Worm (Caenorhabditis elegans) whole organism, L1 larva: ENCODE data around the gene T05H10.8.

Experiments
- C04F5.9 ChIP-seq: sonication (generic microtip); optimal IDR thresholded peaks from 2 replicates; lab custom pipeline; 2016; ENCODE audit warnings: missing genetic modification characterization, missing compliant biosample characterization
- Y116A8C.19 ChIP-seq: sonication (generic microtip); optimal IDR thresholded peaks from 2 replicates; lab custom pipeline; 2016; ENCODE audit warnings: missing compliant biosample characterization, missing genetic modification characterization, borderline replicate concordance
- aly-2 ChIP-seq: fragments of 150-350 bp; optimal IDR thresholded peaks from 2 replicates; lab custom pipeline; 2014; ENCODE audit warnings: missing biosample characterization, missing genetic modification characterization
- ama-1 ChIP-seq: fragments of 150-350 bp; optimal IDR thresholded peaks from 2 replicates; lab custom pipeline; 2014
- blmp-1 ChIP-seq: fragments of 150-350 bp; optimal IDR thresholded peaks from 2 replicates; lab custom pipeline; 2014; ENCODE audit warnings: missing biosample characterization, missing genetic modification characterization
- ceh-63 ChIP-seq: fragments of 200-800 bp; sonication (Bioruptor generic); optimal IDR thresholded peaks from 2 replicates; lab custom pipeline; 2018; ENCODE audit warnings: mild to moderate bottlenecking, missing genetic modification characterization, missing compliant biosample characterization
- ceh-82 ChIP-seq, 3 experiments: fragments of 150-350 bp in 1 of 3; sonication (generic microtip) in 2 of 3; optimal IDR thresholded peaks; 2 replicates each; lab custom pipeline; 2014 to 2017; ENCODE audit warnings: missing biosample characterization in 3 of 3, missing genetic modification characterization in 3 of 3
- ceh-88 ChIP-seq: fragments of 200-800 bp; sonication (Bioruptor generic); IDR thresholded peaks from 2 replicates; pipeline ENCODE4 v1.3.6; 2022; ENCODE audit warnings: missing genetic modification characterization, missing compliant biosample characterization
- ces-1 ChIP-seq: fragments of 150-350 bp; optimal IDR thresholded peaks from 2 replicates; lab custom pipeline; 2014; ENCODE audit warnings: missing biosample characterization, missing genetic modification reagents, missing genetic modification characterization
- dpl-1 ChIP-seq, 3 experiments: fragments of 150-350 bp in 2 of 3; sonication (generic microtip) in 1 of 3; optimal IDR thresholded peaks; 2 replicates each; lab custom pipeline; 2014 to 2017; ENCODE audit warnings: missing biosample characterization in 3 of 3, missing genetic modification characterization in 3 of 3, missing genetic modification reagents in 3 of 3
- efl-3 ChIP-seq: fragments of 200-800 bp; sonication (Bioruptor generic); optimal IDR thresholded peaks from 2 replicates; lab custom pipeline; 2018; ENCODE audit warnings: mild to moderate bottlenecking, missing genetic modification characterization, missing compliant biosample characterization
- egl-27 ChIP-seq, 2 experiments: fragments of 150-350 bp in 1 of 2; sonication (generic microtip); optimal IDR thresholded peaks; 3 replicates each; lab custom pipeline; 2017 to 2018; ENCODE audit warnings: missing biosample characterization in 2 of 2, missing genetic modification characterization in 2 of 2, missing genetic modification reagents in 2 of 2
- elt-2 ChIP-seq: sonication (generic microtip); optimal IDR thresholded peaks from 2 replicates; lab custom pipeline; 2016; ENCODE audit warnings: missing genetic modification characterization, mild to moderate bottlenecking, inconsistent platforms, missing compliant biosample characterization, missing genetic modification reagents
- elt-3 ChIP-seq, 6 experiments: fragments of 150-350 bp in 1 of 6; sonication (generic microtip); optimal IDR thresholded peaks; 2 replicates each; lab custom pipeline; 2017 to 2018; ENCODE audit warnings: missing biosample characterization in 6 of 6, missing genetic modification characterization in 6 of 6, inconsistent platforms in 1 of 6
- fkh-10 ChIP-seq: sonication (generic microtip); optimal IDR thresholded peaks from 2 replicates; lab custom pipeline; 2017; ENCODE audit warnings: missing biosample characterization, missing genetic modification reagents, missing genetic modification characterization
- hlh-4 ChIP-seq: sonication (generic microtip); optimal IDR thresholded peaks from 2 replicates; lab custom pipeline; 2016; ENCODE audit warnings: mild to moderate bottlenecking, missing genetic modification characterization, missing compliant biosample characterization
- irx-1 ChIP-seq: sonication (generic microtip); optimal IDR thresholded peaks from 2 replicates; lab custom pipeline; 2016; ENCODE audit warnings: missing genetic modification characterization, missing compliant biosample characterization
- isw-1 ChIP-seq: fragments of 200-800 bp; sonication (Bioruptor generic); IDR thresholded peaks from 2 replicates; pipeline ENCODE4 v1.3.6; 2022; ENCODE audit warnings: missing genetic modification characterization, missing compliant biosample characterization
- lin-13 ChIP-seq: fragments of 150-350 bp; optimal IDR thresholded peaks from 2 replicates; lab custom pipeline; 2014; ENCODE audit warnings: missing biosample characterization, missing genetic modification reagents, missing genetic modification characterization
- lin-14 ChIP-seq: fragments of 200-800 bp; sonication (Bioruptor generic); optimal IDR thresholded peaks from 2 replicates; lab custom pipeline; 2018; ENCODE audit warnings: mild to moderate bottlenecking, missing genetic modification characterization, moderate library complexity, missing compliant biosample characterization
- lin-35 ChIP-seq, 2 experiments: fragments of 150-350 bp; optimal IDR thresholded peaks; 2 replicates each; lab custom pipeline; 2014; ENCODE audit warnings: missing biosample characterization in 2 of 2, missing genetic modification characterization in 2 of 2, missing genetic modification reagents in 2 of 2
- lsy-2 ChIP-seq, 2 experiments: fragments of 150-350 bp; optimal IDR thresholded peaks; 2 replicates each; lab custom pipeline; 2014; ENCODE audit warnings: missing biosample characterization in 2 of 2, missing genetic modification characterization in 2 of 2
- mdl-1 ChIP-seq, 2 experiments: fragments of 150-350 bp; optimal IDR thresholded peaks; 2 replicates each; lab custom pipeline; 2014 to 2017; ENCODE audit warnings: missing biosample characterization in 2 of 2, missing genetic modification characterization in 2 of 2, inconsistent platforms in 1 of 2
- mef-2 ChIP-seq: fragments of 150-350 bp; optimal IDR thresholded peaks from 2 replicates; lab custom pipeline; 2014; ENCODE audit warnings: missing biosample characterization, missing genetic modification characterization
- mep-1 ChIP-seq: fragments of 150-350 bp; optimal IDR thresholded peaks from 2 replicates; lab custom pipeline; 2014; ENCODE audit warnings: missing biosample characterization, missing genetic modification characterization
- nhr-11 ChIP-seq: fragments of 150-350 bp; optimal IDR thresholded peaks from 2 replicates; lab custom pipeline; 2014; ENCODE audit warnings: missing biosample characterization, missing genetic modification characterization
- nhr-12 ChIP-seq: sonication (generic microtip); optimal IDR thresholded peaks from 2 replicates; lab custom pipeline; 2017; ENCODE audit warnings: missing biosample characterization, missing genetic modification characterization
- nhr-19 ChIP-seq: fragments of 200-800 bp; sonication (Bioruptor generic); conservative IDR thresholded peaks from 2 replicates; pipeline ENCODE4 v1.3.6; 2022; ENCODE audit warnings: missing genetic modification characterization, missing compliant biosample characterization
- nhr-237 ChIP-seq: fragments of 150-350 bp; optimal IDR thresholded peaks from 2 replicates; lab custom pipeline; 2014; ENCODE audit warnings: missing biosample characterization, missing genetic modification characterization
- nhr-71 ChIP-seq: sonication (generic microtip); optimal IDR thresholded peaks from 2 replicates; lab custom pipeline; 2016; ENCODE audit warnings: mild to moderate bottlenecking, missing genetic modification characterization, moderate library complexity, missing compliant biosample characterization
- nhr-77 ChIP-seq: fragments of 150-350 bp; optimal IDR thresholded peaks from 2 replicates; lab custom pipeline; 2014; ENCODE audit warnings: missing biosample characterization, missing genetic modification characterization
- nhr-84 ChIP-seq: sonication (generic microtip); optimal IDR thresholded peaks from 2 replicates; lab custom pipeline; 2017; ENCODE audit warnings: missing biosample characterization, missing genetic modification characterization
- nhr-90 ChIP-seq: sonication (generic microtip); optimal IDR thresholded peaks from 2 replicates; lab custom pipeline; 2016; ENCODE audit warnings: mild to moderate bottlenecking, missing genetic modification characterization, missing compliant biosample characterization; ENCODE audit not compliant: poor library complexity
- pax-3 ChIP-seq: fragments of 200-800 bp; sonication (Bioruptor generic); optimal IDR thresholded peaks from 2 replicates; lab custom pipeline; 2018; ENCODE audit warnings: mild to moderate bottlenecking, missing genetic modification characterization, moderate library complexity, missing compliant biosample characterization
- pqm-1 ChIP-seq: sonication (generic microtip); optimal IDR thresholded peaks from 3 replicates; lab custom pipeline; 2017; ENCODE audit warnings: missing biosample characterization, missing genetic modification characterization
- rnt-1 ChIP-seq: sonication (generic microtip); optimal IDR thresholded peaks from 2 replicates; lab custom pipeline; 2016; ENCODE audit warnings: mild to moderate bottlenecking, missing genetic modification characterization, moderate library complexity, missing compliant biosample characterization
- snu-23 ChIP-seq: sonication (generic microtip); optimal IDR thresholded peaks from 2 replicates; lab custom pipeline; 2016; ENCODE audit warnings: missing genetic modification characterization, missing compliant biosample characterization
- sptf-1 ChIP-seq: fragments of 150-350 bp; optimal IDR thresholded peaks from 2 replicates; lab custom pipeline; 2014; ENCODE audit warnings: missing biosample characterization, missing genetic modification characterization
- swsn-7 ChIP-seq: sonication (generic microtip); optimal IDR thresholded peaks from 2 replicates; lab custom pipeline; 2016; ENCODE audit warnings: missing genetic modification characterization, missing compliant biosample characterization
- tbx-2 ChIP-seq: sonication (generic microtip); optimal IDR thresholded peaks from 2 replicates; lab custom pipeline; 2016; ENCODE audit warnings: missing genetic modification characterization, missing compliant biosample characterization
- tlp-1 ChIP-seq: fragments of 150-350 bp; optimal IDR thresholded peaks from 2 replicates; lab custom pipeline; 2014; ENCODE audit warnings: missing biosample characterization, missing genetic modification characterization
- unc-30 ChIP-seq: sonication (generic microtip); optimal IDR thresholded peaks from 2 replicates; lab custom pipeline; 2017; ENCODE audit warnings: missing biosample characterization, missing genetic modification characterization
- unc-98 ChIP-seq: fragments of 200-800 bp; sonication (Bioruptor generic); IDR thresholded peaks from 2 replicates; pipeline ENCODE4 v1.3.6; 2022; ENCODE audit warnings: missing genetic modification characterization, missing compliant biosample characterization
- vab-15 ChIP-seq: sonication (generic microtip); optimal IDR thresholded peaks from 2 replicates; lab custom pipeline; 2017; ENCODE audit warnings: missing genotype, mild to moderate bottlenecking, missing genetic modification characterization, missing compliant biosample characterization
- zag-1 ChIP-seq: fragments of 150-350 bp; optimal IDR thresholded peaks from 2 replicates; lab custom pipeline; 2014; ENCODE audit warnings: missing biosample characterization, missing genetic modification characterization
- zip-4 ChIP-seq: fragments of 200-800 bp; sonication (Bioruptor generic); optimal IDR thresholded peaks from 2 replicates; lab custom pipeline; 2018; ENCODE audit warnings: mild to moderate bottlenecking, missing genetic modification characterization, moderate library complexity, missing compliant biosample characterization
- ztf-11 ChIP-seq, 2 experiments: sonication (generic microtip); optimal IDR thresholded peaks; 2 replicates each; lab custom pipeline; 2016 to 2017; ENCODE audit warnings: missing genetic modification characterization in 2 of 2, missing biosample characterization in 1 of 2, missing compliant biosample characterization in 1 of 2
- ztf-4 ChIP-seq: fragments of 150-350 bp; optimal IDR thresholded peaks from 2 replicates; lab custom pipeline; 2014; ENCODE audit warnings: missing biosample characterization, missing genetic modification characterization

T05H10.8 gene

DNA sequence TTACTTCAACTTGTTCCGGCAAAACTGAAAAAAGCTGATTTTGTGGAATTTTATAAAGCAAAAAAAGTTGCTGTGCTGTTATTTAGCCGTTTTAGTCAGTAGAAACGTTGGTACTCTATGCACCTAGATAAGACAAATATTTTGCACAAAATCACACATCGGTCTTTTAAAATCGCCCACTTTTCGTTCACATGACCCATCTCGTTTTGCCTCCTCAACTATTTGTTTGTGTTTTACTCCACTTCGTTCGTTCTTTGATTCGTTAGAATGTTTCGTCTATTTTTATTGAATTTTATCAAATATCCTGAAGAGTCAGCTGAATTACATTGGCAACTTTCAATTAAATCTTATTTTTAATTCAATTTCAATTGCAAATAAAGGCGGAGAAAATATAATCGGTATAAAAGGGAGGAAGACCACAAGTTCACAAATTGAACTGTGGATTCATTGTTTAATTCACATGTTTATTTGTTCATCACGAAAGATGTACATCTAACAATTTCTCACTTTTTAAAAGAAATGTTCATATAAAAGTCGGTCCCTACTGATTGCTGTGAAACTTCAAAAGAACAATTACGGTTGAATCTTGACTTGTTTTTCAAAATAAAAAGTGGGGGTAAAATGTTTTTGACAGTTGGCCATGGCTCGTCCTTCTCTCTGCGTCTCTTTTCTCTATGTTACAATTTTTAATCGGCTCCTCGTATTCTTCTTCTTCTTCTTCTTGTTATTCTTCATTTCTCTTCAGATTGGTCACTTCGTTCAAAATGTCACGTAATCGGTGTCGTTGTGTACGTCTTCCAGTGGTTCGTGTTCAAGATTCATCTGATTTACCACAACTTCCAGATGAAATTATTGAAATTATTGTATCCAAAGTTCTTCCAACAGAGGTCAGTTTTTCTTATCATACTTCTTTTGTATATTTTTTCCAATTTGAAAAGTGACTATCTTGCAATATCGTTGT lies 46.5 kb upstream of the T05H10.8 start, which contains the start of gene DH11.2 (continued):
- TF ChIP-seq nhr-237 (tag; lab: Kevin White, UChicago) = no peak
- TF ChIP-seq nhr-84 (tag; lab: Kevin White, UChicago) = no peak
- TF ChIP-seq tlp-1 (tag; lab: Kevin White, UChicago) = no peak
- TF ChIP-seq isw-1 (GFP tag; lab: Robert Waterston, UW) = no peak
- no peak for TF ChIP-seq egl-27 (tag; optimal IDR thresholded peaks at IDR 0.05; lab: Kevin White, UChicago)
- peak; percentile 61 for TF ChIP-seq blmp-1 (tag; lab: Kevin White, UChicago)
- TF ChIP-seq nhr-11 (tag; lab: Kevin White, UChicago) = no peak
- TF ChIP-seq dpl-1 (GFP tag; optimal IDR thresholded peaks at IDR 0.05; lab: Kevin White, UChicago) = no peak
- no peak for TF ChIP-seq C04F5.9
- TF ChIP-seq zip-4 (GFP tag; lab: Kevin White, UChicago) = no peak
- no peak for TF ChIP-seq irx-1 (tag; lab: Kevin White, UChicago)
- TF ChIP-seq mep-1 (tag; lab: Kevin White, UChicago) = peak; percentile 37
- TF ChIP-seq nhr-71 (tag; lab: Kevin White, UChicago) = peak; percentile 73
- peak in 1 of 2 experiments; percentile 62 for TF ChIP-seq mdl-1 (tag; optimal IDR thresholded peaks at IDR 0.05; lab: Kevin White, UChicago)
- peak; percentile 49 for TF ChIP-seq elt-2 (tag; lab: Kevin White, UChicago)
- no peak for TF ChIP-seq ceh-82 (tag; optimal IDR thresholded peaks at IDR 0.05; lab: Kevin White, UChicago)
- TF ChIP-seq unc-30 (tag; lab: Kevin White, UChicago) = no peak
- TF ChIP-seq unc-98 (GFP tag; lab: Robert Waterston, UW) = no peak
- no peak for TF ChIP-seq mef-2 (tag; lab: Kevin White, UChicago)
- no peak for TF ChIP-seq zag-1 (tag; lab: Kevin White, UChicago)
- TF ChIP-seq vab-15 (tag; lab: Kevin White, UChicago) = no peak
- no peak for TF ChIP-seq ztf-4 (tag; lab: Kevin White, UChicago)
- TF ChIP-seq lin-35 (GFP tag; optimal IDR thresholded peaks at IDR 0.05; lab: Kevin White, UChicago) = peak; percentile 1 to 43

DNA sequence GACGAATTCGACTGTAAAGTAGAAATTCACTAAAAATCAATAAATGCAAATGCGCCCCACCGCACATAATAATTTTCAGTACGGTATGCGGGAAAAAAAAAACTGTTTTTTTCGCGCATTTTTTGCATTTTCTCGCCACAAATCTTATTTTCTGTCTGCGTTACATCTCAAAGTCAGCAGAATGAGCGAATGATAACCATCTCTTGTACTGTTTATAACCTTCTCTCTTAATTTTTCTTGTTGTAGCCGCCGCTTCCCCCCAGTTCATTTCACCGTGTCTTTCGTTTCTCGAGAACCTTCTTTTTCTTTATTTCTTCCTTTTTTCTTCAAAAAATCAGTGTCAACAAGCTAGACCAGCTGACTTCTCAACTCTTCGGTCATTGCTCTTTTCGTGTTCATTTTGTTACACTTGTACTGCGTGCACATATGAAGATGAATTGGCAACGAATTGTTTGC lies 43.4 kb upstream of the T05H10.8 start:
- TF ChIP-seq aly-2 (tag; lab: Kevin White, UChicago) = no peak
- peak; percentile 31 for TF ChIP-seq rnt-1 (tag; lab: Kevin White, UChicago)
- no peak for TF ChIP-seq ces-1 (GFP tag; lab: Kevin White, UChicago)
- TF ChIP-seq pax-3 (tag; lab: Kevin White, UChicago) = no peak
- TF ChIP-seq ztf-4 (tag; lab: Kevin White, UChicago) = peak; percentile 16
- peak in 1 of 2 experiments; percentile 48 for TF ChIP-seq lsy-2 (tag; optimal IDR thresholded peaks at IDR 0.05; lab: Kevin White, UChicago)
- TF ChIP-seq nhr-12 = no peak
- TF ChIP-seq tbx-2 (tag; lab: Kevin White, UChicago) = peak; percentile 33
- no peak for TF ChIP-seq ceh-88 (GFP tag; lab: Robert Waterston, UW)
- TF ChIP-seq Y116A8C.19 (tag; lab: Kevin White, UChicago) = no peak
- TF ChIP-seq lin-35 (GFP tag; optimal IDR thresholded peaks at IDR 0.05; lab: Kevin White, UChicago) = peak in 1 of 2 experiments; percentile 30
- no peak for TF ChIP-seq mef-2 (tag; lab: Kevin White, UChicago)
- TF ChIP-seq snu-23 (GFP tag; lab: Kevin White, UChicago) = peak; percentile 32
- peak; percentile 42 for TF ChIP-seq swsn-7 (tag; lab: Kevin White, UChicago)
- no peak for TF ChIP-seq egl-27 (tag; optimal IDR thresholded peaks at IDR 0.05; lab: Kevin White, UChicago)
- peak; percentile 52 for TF ChIP-seq nhr-77 (tag; lab: Kevin White, UChicago)
- no peak for TF ChIP-seq ceh-63
- TF ChIP-seq sptf-1 (tag; lab: Kevin White, UChicago) = no peak
- TF ChIP-seq mep-1 (tag; lab: Kevin White, UChicago) = peak; percentile 42
- peak in 1 of 2 experiments; percentile 51 for TF ChIP-seq mdl-1 (tag; optimal IDR thresholded peaks at IDR 0.05; lab: Kevin White, UChicago)
- no peak for TF ChIP-seq hlh-4 (tag; lab: Kevin White, UChicago)
- TF ChIP-seq nhr-19 (GFP tag; lab: Robert Waterston, UW) = peak; percentile 5; the same call in 1 of the 2 replicates
- peak in 4 of 6 experiments; percentile 5 to 45 (median 30) for TF ChIP-seq elt-3 (tag; optimal IDR thresholded peaks at IDR 0.05; lab: Kevin White, UChicago)
- TF ChIP-seq pqm-1 (tag; lab: Kevin White, UChicago) = no peak
- TF ChIP-seq fkh-10 (GFP tag; lab: Kevin White, UChicago) = no peak
- peak; percentile 33 for TF ChIP-seq lin-13 (GFP tag; lab: Kevin White, UChicago)
- TF ChIP-seq ama-1 (lab: Kevin White, UChicago) = no peak
- peak in 1 of 3 experiments; percentile 22 for TF ChIP-seq dpl-1 (GFP tag; optimal IDR thresholded peaks at IDR 0.05; lab: Kevin White, UChicago)
- TF ChIP-seq efl-3 (GFP tag; lab: Kevin White, UChicago) = no peak
- peak; percentile 24 for TF ChIP-seq lin-14 (GFP tag; lab: Kevin White, UChicago)
- TF ChIP-seq nhr-90 (tag; lab: Kevin White, UChicago) = peak; percentile 24
- no peak for TF ChIP-seq ztf-11 (tag; optimal IDR thresholded peaks at IDR 0.05; lab: Kevin White, UChicago)
